Fruit fly (Drosophila melanogaster): ENCODE results near the gene Cpr64Ac.

Gene Cpr64Ac

dm6 chr3L:4173584-4173983 lies 39.1 kb downstream of the Cpr64Ac start, which contains the start of gene CG18675:
Gene CG18675 (plus strand): TSS chr3L:4173884.
- TF ChIP-seq CG15073 (GFP tag; optimal IDR thresholded peaks at IDR 0.05) (no peak), CG15269 (tag; optimal IDR thresholded peaks at IDR 0.05) (no peak), toy (GFP tag; IDR thresholded peaks at IDR 0.05) (no peak), CG11504 (tag; optimal IDR thresholded peaks at IDR 0.05) (no peak), tll (GFP tag; optimal IDR thresholded peaks at IDR 0.05) (no peak), CG12104 (GFP tag; optimal IDR thresholded peaks at IDR 0.05) (no peak), Oaz (GFP tag; IDR thresholded peaks at IDR 0.05) (no peak)

- TF ChIP-seq CG10267 (tag; optimal IDR thresholded peaks at IDR 0.05) (peak; percentile 70), CG32772 (GFP tag; IDR thresholded peaks at IDR 0.05) (no peak), CG11247 (GFP tag; IDR thresholded peaks at IDR 0.05) (peak; percentile 36; the same call in 1 of the 2 replicates), CG3726 (GFP tag; IDR thresholded peaks at IDR 0.05) (no peak), cwo (GFP tag; optimal IDR thresholded peaks at IDR 0.05) (peak; percentile 20), sd (tag; optimal IDR thresholded peaks at IDR 0.05) (no peak), stc (GFP tag; IDR thresholded peaks at IDR 0.05) (no peak), lbe (GFP tag; optimal IDR thresholded peaks at IDR 0.05) (peak; percentile 53), CG11456 (GFP tag; IDR thresholded peaks at IDR 0.05) (0 out of 3 replicates have a peak, but pooled peaks have one; percentile 59), nom (GFP tag; optimal IDR thresholded peaks at IDR 0.05) (no peak), CG17912 (GFP tag; optimal IDR thresholded peaks at IDR 0.05) (no peak), CG1233 (GFP tag; optimal IDR thresholded peaks at IDR 0.05) (no peak), CG13287 (GFP tag; IDR thresholded peaks at IDR 0.05; ENCODE audit: partially characterized antibody) (peak; percentile 50; the same call in 1 of the 2 replicates), gem (tag; optimal IDR thresholded peaks at IDR 0.05) (no peak), odd (GFP tag; optimal IDR thresholded peaks at IDR 0.05) (no peak), gt (GFP tag; IDR thresholded peaks at IDR 0.05) (no peak), CG30020 (tag; optimal IDR thresholded peaks at IDR 0.05) (no peak), fru (optimal IDR thresholded peaks at IDR 0.05) (no peak), CG7357 (GFP tag; IDR thresholded peaks at IDR 0.05) (no peak), CG31365 (tag; optimal IDR thresholded peaks at IDR 0.05) (no peak), E2f1 (GFP tag; IDR thresholded peaks at IDR 0.05) (no peak; the same call in 1 of the 2 replicates), CG6272 (GFP tag; IDR thresholded peaks at IDR 0.05) (no peak), gcm (GFP tag; optimal IDR thresholded peaks at IDR 0.05) (no peak), unpg (GFP tag; optimal IDR thresholded peaks at IDR 0.05) (peak; percentile 7), Lhr (GFP tag; optimal IDR thresholded peaks at IDR 0.05) (peak; percentile 82), Optix (GFP tag; IDR thresholded peaks at IDR 0.05) (no peak), phol (tag; optimal IDR thresholded peaks at IDR 0.05) (peak; percentile 85), Hey (tag; optimal IDR thresholded peaks at IDR 0.05) (no peak), Ssrp (tag; optimal IDR thresholded peaks at IDR 0.05) (no peak), amos (GFP tag; IDR thresholded peaks at IDR 0.05; ENCODE audit: partially characterized antibody) (peak; percentile 37; the same call in 1 of the 2 replicates), mirr (GFP tag; optimal IDR thresholded peaks at IDR 0.05) (no peak), Ada2b (GFP tag; IDR thresholded peaks at IDR 0.05) (no peak), ab (GFP tag; optimal IDR thresholded peaks at IDR 0.05) (no peak), ssp (GFP tag; IDR thresholded peaks at IDR 0.05) (no peak), Sry-δ (GFP tag; optimal IDR thresholded peaks at IDR 0.05) (peak; percentile 9), mld (GFP tag; IDR thresholded peaks at IDR 0.05; ENCODE audit: partially characterized antibody) (no peak), croc (GFP tag; conservative IDR thresholded peaks at IDR 0.05) (no peak), nerfin-1 (tag; optimal IDR thresholded peaks at IDR 0.05) (peak; percentile 21), insv (GFP tag; optimal IDR thresholded peaks at IDR 0.05) (no peak), tup (GFP tag; optimal IDR thresholded peaks at IDR 0.05) (no peak), Nf-YC (tag; optimal IDR thresholded peaks at IDR 0.05) (peak; percentile 60)
These were observed 42.6 kb downstream of the Cpr64Ac start, which contains the start of gene Ero1L for dm6 chr3L:4169957-4170651. Gene Ero1L (plus strand): TSS chr3L:4170404.

Measured in whole organism, embryonic.